Worm (Caenorhabditis elegans) whole organism, L4 larva: ENCODE data around the gene C05E4.7.
A peak's percentile ranks its signal among the peaks of the same experiment; 100 is the strongest.

Experiments used
- F10B5.3 ChIP-seq: sonication (generic microtip); optimal IDR thresholded peaks from 2 replicates; lab custom pipeline; 2016; ENCODE audit warnings: mild to moderate bottlenecking, missing genetic modification characterization, missing compliant biosample characterization
- F26F4.8 ChIP-seq: fragments of 200-800 bp; sonication (Bioruptor generic); conservative IDR thresholded peaks from 2 replicates; pipeline ENCODE4 v1.3.6; 2022; ENCODE audit warnings: missing genetic modification characterization, missing compliant biosample characterization
- attf-4 ChIP-seq: sonication (generic microtip); optimal IDR thresholded peaks from 3 replicates; lab custom pipeline; 2017; ENCODE audit warnings: missing biosample characterization, missing genetic modification characterization
- ceh-20 ChIP-seq: fragments of 200-800 bp; sonication (Bioruptor generic); IDR thresholded peaks from 2 replicates; pipeline ENCODE4 v1.3.6; 2022; ENCODE audit warnings: missing genetic modification reagents, missing genetic modification characterization, missing compliant biosample characterization
- ceh-28 ChIP-seq: fragments of 150-350 bp; optimal IDR thresholded peaks from 2 replicates; lab custom pipeline; 2014; ENCODE audit warnings: missing biosample characterization, missing genetic modification reagents, missing genetic modification characterization
- ceh-82 ChIP-seq: sonication (generic microtip); optimal IDR thresholded peaks from 2 replicates; lab custom pipeline; 2017; ENCODE audit warnings: missing biosample characterization, missing genetic modification characterization
- ces-1 ChIP-seq: fragments of 150-350 bp; sonication (generic microtip); optimal IDR thresholded peaks from 4 replicates; lab custom pipeline; 2014; ENCODE audit warnings: missing biosample characterization, missing genetic modification reagents, missing genetic modification characterization
- daf-19 ChIP-seq: fragments of 200-800 bp; sonication (Bioruptor generic); conservative IDR thresholded peaks from 2 replicates; pipeline ENCODE4 v1.3.6; 2022; ENCODE audit warnings: missing genetic modification characterization, missing compliant biosample characterization
- dmd-9 ChIP-seq: fragments of 200-800 bp; sonication (Bioruptor generic); IDR thresholded peaks from 2 replicates; pipeline ENCODE4 v1.3.6; 2022; ENCODE audit warnings: missing genetic modification reagents, missing genetic modification characterization, missing compliant biosample characterization
- duxl-1 ChIP-seq: sonication (generic microtip); optimal IDR thresholded peaks from 2 replicates; lab custom pipeline; 2016; ENCODE audit warnings: mild to moderate bottlenecking, missing genetic modification characterization, moderate library complexity, missing compliant biosample characterization; ENCODE audit not compliant: poor library complexity
- egl-43 ChIP-seq: fragments of 200-800 bp; sonication (Bioruptor generic); IDR thresholded peaks from 2 replicates; pipeline ENCODE4 v1.3.6; 2022; ENCODE audit warnings: missing genetic modification reagents, missing genetic modification characterization, missing compliant biosample characterization
- fkh-10 ChIP-seq: fragments of 150-350 bp; optimal IDR thresholded peaks from 2 replicates; lab custom pipeline; 2014; ENCODE audit warnings: missing biosample characterization, missing genetic modification reagents, missing genetic modification characterization
- fos-1 ChIP-seq: fragments of 150-350 bp; optimal IDR thresholded peaks from 2 replicates; lab custom pipeline; 2014; ENCODE audit warnings: missing biosample characterization, missing genetic modification characterization
- hif-1 ChIP-seq, 2 experiments: sonication (generic microtip); optimal IDR thresholded peaks; 2 replicates each; lab custom pipeline; 2016 to 2017; ENCODE audit warnings: missing compliant biosample characterization in 2 of 2, missing genetic modification characterization in 2 of 2, missing genetic modification reagents in 2 of 2, missing genotype in 2 of 2, mild to moderate bottlenecking in 1 of 2
- hlh-11 ChIP-seq: fragments of 200-800 bp; sonication (Bioruptor generic); optimal IDR thresholded peaks from 2 replicates; lab custom pipeline; 2018; ENCODE audit warnings: mild to moderate bottlenecking, missing genetic modification characterization, missing compliant biosample characterization
- hlh-30 ChIP-seq: sonication (generic microtip); optimal IDR thresholded peaks from 2 replicates; lab custom pipeline; 2017; ENCODE audit warnings: antibody characterized with exemption, mild to moderate bottlenecking, missing genetic modification characterization, missing compliant biosample characterization; ENCODE audit not compliant: insufficient read depth
- lim-7 ChIP-seq: fragments of 200-800 bp; sonication (Bioruptor generic); IDR thresholded peaks from 2 replicates; pipeline ENCODE4 v1.3.6; 2022; ENCODE audit warnings: missing genetic modification characterization, missing compliant biosample characterization
- lin-1 ChIP-seq: fragments of 200-800 bp; sonication (Bioruptor generic); IDR thresholded peaks from 2 replicates; pipeline ENCODE4 v1.3.6; 2022; ENCODE audit warnings: missing genetic modification reagents, missing genetic modification characterization, missing compliant biosample characterization
- lin-13 ChIP-seq: fragments of 150-350 bp; optimal IDR thresholded peaks from 2 replicates; lab custom pipeline; 2014; ENCODE audit warnings: missing biosample characterization, missing genetic modification reagents, missing genetic modification characterization
- lin-15B ChIP-seq: fragments of 150-350 bp; sonication (generic microtip); optimal IDR thresholded peaks from 3 replicates; lab custom pipeline; 2014; ENCODE audit warnings: missing biosample characterization, missing genetic modification characterization
- lin-38 ChIP-seq: fragments of 200-800 bp; sonication (Bioruptor generic); IDR thresholded peaks from 2 replicates; pipeline ENCODE4 v1.3.6; 2022; ENCODE audit warnings: missing genetic modification reagents, missing genetic modification characterization, missing compliant biosample characterization
- mdl-1 ChIP-seq, 2 experiments: fragments of 150-350 bp in 1 of 2; sonication (generic microtip) in 1 of 2; optimal IDR thresholded peaks; 2 replicates each; lab custom pipeline; 2014 to 2017; ENCODE audit warnings: missing biosample characterization in 2 of 2, missing genetic modification characterization in 2 of 2
- mdt-29 ChIP-seq: fragments of 200-800 bp; sonication (Bioruptor generic); IDR thresholded peaks from 2 replicates; pipeline ENCODE4 v1.3.6; 2022; ENCODE audit warnings: missing genetic modification reagents, missing genetic modification characterization, missing compliant biosample characterization
- nhr-11 ChIP-seq: fragments of 150-350 bp; optimal IDR thresholded peaks from 2 replicates; lab custom pipeline; 2014; ENCODE audit warnings: missing biosample characterization, missing genetic modification characterization
- nhr-237 ChIP-seq: sonication (generic microtip); optimal IDR thresholded peaks from 2 replicates; lab custom pipeline; 2017; ENCODE audit warnings: missing biosample characterization, missing genetic modification characterization
- nhr-41 ChIP-seq: fragments of 200-800 bp; sonication (Bioruptor generic); IDR thresholded peaks from 2 replicates; pipeline ENCODE4 v1.3.6; 2022; ENCODE audit warnings: missing genetic modification reagents, missing genetic modification characterization, missing compliant biosample characterization
- nhr-76 ChIP-seq: fragments of 150-350 bp; optimal IDR thresholded peaks from 2 replicates; lab custom pipeline; 2014; ENCODE audit warnings: missing biosample characterization, missing genetic modification characterization
- nhr-77 ChIP-seq: fragments of 150-350 bp; optimal IDR thresholded peaks from 2 replicates; lab custom pipeline; 2014; ENCODE audit warnings: missing biosample characterization, missing genetic modification characterization
- php-3 ChIP-seq: fragments of 200-800 bp; sonication (Bioruptor generic); IDR thresholded peaks from 2 replicates; pipeline ENCODE4 v1.3.6; 2022; ENCODE audit warnings: missing genetic modification reagents, missing genetic modification characterization, missing compliant biosample characterization
- saeg-2 ChIP-seq: fragments of 200-800 bp; sonication (Bioruptor generic); IDR thresholded peaks from 2 replicates; pipeline ENCODE4 v1.3.6; 2022; ENCODE audit warnings: missing genetic modification reagents, missing genetic modification characterization, missing compliant biosample characterization
- tra-1 ChIP-seq: fragments of 200-800 bp; sonication (Bioruptor generic); IDR thresholded peaks from 2 replicates; pipeline ENCODE4 v1.3.6; 2022; ENCODE audit warnings: missing genetic modification reagents, missing genetic modification characterization, missing compliant biosample characterization
- unc-62 ChIP-seq, 3 experiments: fragments of 150-350 bp in 1 of 3; sonication (generic microtip); optimal IDR thresholded peaks in 2 of 3; peaks in 1 of 3; 1 replicate in 1 of 3; 2 replicates in 2 of 3; lab custom pipeline; 2014 to 2017; ENCODE audit warnings: missing biosample characterization in 3 of 3, missing genetic modification characterization in 3 of 3, missing genetic modification reagents in 3 of 3, missing genotype in 1 of 3
- vab-7 ChIP-seq: fragments of 200-800 bp; sonication (Bioruptor generic); IDR thresholded peaks from 2 replicates; pipeline ENCODE4 v1.3.6; 2022; ENCODE audit warnings: missing genetic modification reagents, missing genetic modification characterization, missing compliant biosample characterization
- zag-1 ChIP-seq: fragments of 150-350 bp; optimal IDR thresholded peaks from 2 replicates; lab custom pipeline; 2014; ENCODE audit warnings: missing biosample characterization, missing genetic modification characterization
- zfp-3 ChIP-seq: fragments of 200-800 bp; sonication (Bioruptor generic); conservative IDR thresholded peaks from 2 replicates; pipeline ENCODE4 v1.3.6; 2022; ENCODE audit warnings: missing genetic modification reagents, missing genetic modification characterization, missing compliant biosample characterization
- ztf-11 ChIP-seq: fragments of 150-350 bp; optimal IDR thresholded peaks from 2 replicates; lab custom pipeline; 2014; ENCODE audit warnings: missing biosample characterization, missing genetic modification characterization

Gene C05E4.7

DNA sequence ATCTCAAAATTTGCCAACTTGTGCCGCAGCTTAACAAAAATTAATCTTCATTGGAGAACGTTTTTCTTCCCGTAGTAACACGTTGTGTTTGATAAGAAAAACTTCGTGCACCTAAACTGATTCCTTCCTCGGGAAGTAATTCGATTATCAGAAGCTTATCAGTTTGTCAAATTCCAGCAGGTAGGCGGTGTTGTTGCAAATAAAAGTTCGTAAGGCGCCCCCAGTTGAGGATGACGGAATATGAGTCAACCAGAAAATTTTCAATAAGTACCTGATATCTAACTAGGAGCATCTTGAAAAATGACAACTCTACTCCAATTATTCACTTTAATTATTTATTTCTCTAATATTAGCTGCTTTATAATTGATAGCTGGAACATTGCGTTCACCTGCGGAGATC lies at the start of gene C05E4.7:
Gene C05E4.7, plus strand, starts transcription at position 301 of the 400 bp plus-strand sequence.
- no peak for TF ChIP-seq ces-1 (GFP tag; lab: Kevin White, UChicago)
- no peak for TF ChIP-seq zfp-3 (GFP tag; lab: Robert Waterston, UW)
- no peak for TF ChIP-seq nhr-77 (tag; lab: Kevin White, UChicago)
- no peak for TF ChIP-seq fos-1 (tag; lab: Kevin White, UChicago)
- no peak for TF ChIP-seq egl-43 (GFP tag; lab: Robert Waterston, UW)
- no peak for TF ChIP-seq attf-4
- TF ChIP-seq lin-13 (GFP tag; lab: Kevin White, UChicago): no peak
- no peak for TF ChIP-seq nhr-237
- no peak for TF ChIP-seq hif-1 (tag; optimal IDR thresholded peaks at IDR 0.05; lab: Kevin White, UChicago)
- TF ChIP-seq php-3 (GFP tag; lab: Robert Waterston, UW): no peak
- no peak for TF ChIP-seq saeg-2 (GFP tag; lab: Robert Waterston, UW)
- TF ChIP-seq lim-7 (GFP tag; lab: Robert Waterston, UW): no peak
- no peak for TF ChIP-seq hlh-11 (tag; lab: Kevin White, UChicago)
- TF ChIP-seq lin-1: no peak
- TF ChIP-seq mdt-29 (GFP tag; lab: Robert Waterston, UW): no peak
- no peak for TF ChIP-seq vab-7 (GFP tag; lab: Robert Waterston, UW)

DNA sequence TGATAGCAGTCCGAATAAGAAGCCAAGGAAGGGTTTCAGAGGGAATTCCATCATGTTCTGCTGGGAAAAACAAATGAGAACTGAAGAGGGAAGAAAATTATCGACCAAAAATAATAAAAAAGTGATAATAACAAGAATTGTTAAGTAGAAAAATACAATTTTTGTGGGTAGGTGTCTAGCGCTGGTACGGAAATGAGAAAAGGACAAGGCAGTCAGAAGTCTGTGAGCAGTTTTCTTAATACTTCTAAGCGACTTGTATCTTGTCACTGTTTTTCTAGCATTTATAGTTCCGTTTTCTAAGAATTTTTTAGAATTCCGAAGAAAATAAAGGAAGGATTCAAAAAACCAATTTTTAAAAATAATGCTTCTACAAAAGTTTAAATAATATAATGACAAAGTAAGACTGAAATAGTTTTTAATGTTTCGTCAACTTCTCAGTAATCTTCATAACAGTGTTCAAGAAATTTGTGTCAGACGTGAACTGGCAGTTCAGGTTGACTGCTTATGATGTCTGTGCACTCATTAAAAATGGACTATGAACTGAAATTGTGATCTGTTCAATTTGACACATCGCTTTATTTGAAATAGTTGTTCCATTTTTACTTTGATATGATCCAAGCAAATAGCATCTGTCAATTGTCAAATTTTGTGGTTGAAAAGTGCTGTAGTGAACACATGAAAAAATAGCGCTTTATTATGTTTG lies 49.0 kb upstream of the C05E4.7 start, which contains the start of gene srx-4:
Gene srx-4, minus strand, starts transcription at position 51 of the 703 bp plus-strand sequence.
- no peak for TF ChIP-seq lin-38 (GFP tag; lab: Robert Waterston, UW)
- no peak for TF ChIP-seq duxl-1
- peak in 1 of 2 experiments; percentile 90 for TF ChIP-seq unc-62 (GFP tag; optimal IDR thresholded peaks at IDR 0.05 in 1 of 2; lab: Kevin White, UChicago)
- no peak for TF ChIP-seq unc-62 (tag; optimal IDR thresholded peaks at IDR 0.05; lab: Kevin White, UChicago)

DNA sequence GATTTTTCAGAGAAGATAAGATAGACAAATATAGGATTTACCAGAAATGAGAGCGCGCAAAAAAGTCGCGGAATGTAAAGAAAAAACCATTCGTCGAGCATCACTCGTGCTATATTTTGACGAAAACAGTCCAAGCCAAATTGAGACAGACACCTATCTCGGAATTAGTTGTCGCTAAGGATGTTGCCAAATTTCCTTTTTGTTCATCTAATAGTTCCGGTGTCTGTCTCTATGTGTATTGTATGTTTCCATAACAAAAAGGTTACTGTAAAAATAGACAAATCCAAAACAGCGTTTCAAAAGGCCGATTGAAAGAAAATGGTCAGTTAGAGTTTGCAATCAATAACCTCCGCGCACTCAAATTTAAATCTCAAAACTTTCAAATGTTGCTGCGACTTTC lies 47.3 kb upstream of the C05E4.7 start, which contains the start of gene srj-53:
Gene srj-53, minus strand, starts transcription at position 101 of the 400 bp plus-strand sequence.
- TF ChIP-seq dmd-9 (GFP tag; lab: Robert Waterston, UW): no peak
- TF ChIP-seq ceh-20 (GFP tag; lab: Robert Waterston, UW): no peak
- TF ChIP-seq F10B5.3: no peak
- TF ChIP-seq hlh-30 (tag; lab: Kevin White, UChicago): no peak
- no peak for TF ChIP-seq tra-1 (GFP tag; lab: Robert Waterston, UW)
- TF ChIP-seq nhr-41 (GFP tag; lab: Robert Waterston, UW): no peak
- no peak for TF ChIP-seq nhr-76 (tag; lab: Kevin White, UChicago)
- no peak for TF ChIP-seq lin-15B
- TF ChIP-seq vab-7 (GFP tag; lab: Robert Waterston, UW): no peak
- TF ChIP-seq fos-1 (tag; lab: Kevin White, UChicago): no peak
- TF ChIP-seq ceh-82 (tag; lab: Kevin White, UChicago): no peak
- TF ChIP-seq zag-1 (tag; lab: Kevin White, UChicago): no peak
- no peak for TF ChIP-seq nhr-11 (tag; lab: Kevin White, UChicago)
- TF ChIP-seq ceh-28: no peak
- TF ChIP-seq attf-4: no peak
- TF ChIP-seq mdl-1 (tag; optimal IDR thresholded peaks at IDR 0.05; lab: Kevin White, UChicago): no peak
- no peak for TF ChIP-seq ztf-11 (tag; lab: Kevin White, UChicago)
- TF ChIP-seq hlh-11 (tag; lab: Kevin White, UChicago): no peak

DNA sequence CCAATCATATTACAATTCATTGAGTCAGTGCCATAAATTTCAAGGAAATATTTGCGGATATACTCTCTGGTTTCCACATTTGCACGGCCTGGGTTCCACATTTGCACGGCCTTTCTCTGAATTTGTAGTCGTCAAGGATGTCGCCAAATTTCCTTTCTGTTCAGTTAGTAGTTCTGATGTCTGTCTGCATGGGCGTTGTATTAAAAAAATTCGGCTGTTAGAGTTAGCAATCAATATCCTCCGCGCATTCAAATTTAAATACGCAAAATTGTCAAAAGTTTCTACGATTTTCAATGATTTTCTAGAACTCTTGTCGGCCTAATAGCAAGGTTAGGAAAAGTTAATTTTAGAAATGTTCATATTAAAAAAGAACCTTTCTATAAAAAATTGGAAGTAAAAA lies 46.0 kb upstream of the C05E4.7 start, which contains the start of gene srj-52:
Gene srj-52, minus strand, starts transcription at position 101 of the 400 bp plus-strand sequence.
- TF ChIP-seq F26F4.8 (no peak), fkh-10 (GFP tag; lab: Kevin White, UChicago) (no peak), unc-62 (GFP tag; optimal IDR thresholded peaks at IDR 0.05 in 1 of 2; lab: Kevin White, UChicago) (peak in 1 of 2 experiments; percentile 57), unc-62 (tag; optimal IDR thresholded peaks at IDR 0.05; lab: Kevin White, UChicago) (no peak), daf-19 (GFP tag; lab: Robert Waterston, UW) (no peak), nhr-77 (tag; lab: Kevin White, UChicago) (no peak)
